Worm (Caenorhabditis elegans) whole organism, early embryonic: ENCODE measurements around the gene pgph-3.

Source experiments
- B0310.2 ChIP-seq: sonication (generic microtip); optimal IDR thresholded peaks from 2 replicates; lab custom pipeline; 2016; ENCODE audit warnings: mild to moderate bottlenecking, missing genetic modification characterization, missing compliant biosample characterization
- F13C5.2 ChIP-seq: sonication (generic microtip); optimal IDR thresholded peaks from 2 replicates; lab custom pipeline; 2017; ENCODE audit warnings: mild to moderate bottlenecking, missing genetic modification characterization, inconsistent platforms, missing compliant biosample characterization
- aly-1 ChIP-seq: sonication (generic microtip); optimal IDR thresholded peaks from 2 replicates; lab custom pipeline; 2016; ENCODE audit warnings: missing genetic modification characterization, missing compliant biosample characterization
- ama-1 ChIP-seq: fragments of 150-350 bp; optimal IDR thresholded peaks from 2 replicates; lab custom pipeline; 2014
- ceh-13 ChIP-seq: fragments of 200-800 bp; sonication (Bioruptor generic); optimal IDR thresholded peaks from 2 replicates; lab custom pipeline; 2018; ENCODE audit warnings: mild to moderate bottlenecking, missing genetic modification characterization, missing compliant biosample characterization
- ceh-36 ChIP-seq: sonication (generic microtip); optimal IDR thresholded peaks from 2 replicates; lab custom pipeline; 2016; ENCODE audit warnings: missing genetic modification characterization, inconsistent platforms, missing compliant biosample characterization
- ets-7 ChIP-seq: sonication (generic microtip); optimal IDR thresholded peaks from 2 replicates; lab custom pipeline; 2016; ENCODE audit warnings: missing genotype, missing genetic modification characterization, missing compliant biosample characterization
- flt-1 ChIP-seq: fragments of 200-800 bp; sonication (Bioruptor generic); IDR thresholded peaks from 2 replicates; pipeline ENCODE4 v1.3.6; 2022; ENCODE audit warnings: missing genetic modification characterization, missing compliant biosample characterization
- hmbx-1 ChIP-seq: sonication (generic microtip); optimal IDR thresholded peaks from 2 replicates; lab custom pipeline; 2016; ENCODE audit warnings: mild to moderate bottlenecking, missing genetic modification characterization, missing compliant biosample characterization
- hmg-4 ChIP-seq: fragments of 200-800 bp; sonication (Bioruptor generic); optimal IDR thresholded peaks from 2 replicates; lab custom pipeline; 2018; ENCODE audit warnings: mild to moderate bottlenecking, missing genetic modification characterization, missing compliant biosample characterization
- hnd-1 ChIP-seq: sonication (generic microtip); optimal IDR thresholded peaks from 2 replicates; lab custom pipeline; 2016; ENCODE audit warnings: missing genetic modification characterization, missing compliant biosample characterization
- pes-1 ChIP-seq: fragments of 200-800 bp; sonication (Bioruptor generic); IDR thresholded peaks from 2 replicates; pipeline ENCODE4 v1.3.6; 2022; ENCODE audit warnings: missing genetic modification reagents, missing genetic modification characterization, missing compliant biosample characterization
- scrt-1 ChIP-seq: fragments of 200-800 bp; sonication (Bioruptor generic); IDR thresholded peaks from 2 replicates; pipeline ENCODE4 v1.3.6; 2022; ENCODE audit warnings: missing genetic modification characterization, missing compliant biosample characterization
- sea-1 ChIP-seq: fragments of 200-800 bp; sonication (Bioruptor generic); conservative IDR thresholded peaks from 2 replicates; pipeline ENCODE4 v1.3.6; 2022; ENCODE audit warnings: missing genetic modification characterization, missing compliant biosample characterization
- tbx-11 ChIP-seq: fragments of 200-800 bp; sonication (Bioruptor generic); IDR thresholded peaks from 2 replicates; pipeline ENCODE4 v1.3.6; 2022; ENCODE audit warnings: missing genetic modification characterization, missing compliant biosample characterization
- tbx-37 ChIP-seq: fragments of 200-800 bp; sonication (Bioruptor generic); conservative IDR thresholded peaks from 2 replicates; pipeline ENCODE4 v1.3.6; 2022; ENCODE audit warnings: missing genetic modification reagents, missing genetic modification characterization, missing compliant biosample characterization
- tra-4 ChIP-seq: sonication (generic microtip); optimal IDR thresholded peaks from 2 replicates; lab custom pipeline; 2017; ENCODE audit warnings: missing genetic modification characterization, missing compliant biosample characterization

The pgph-3 gene

ce11 chrV:5763787-5764186 lies at the start of gene pgph-3:
pgph-3 (minus strand) TSS chrV:5763846.
- TF ChIP-seq sea-1 (GFP tag; lab: Robert Waterston, UW) (no peak), tbx-11 (GFP tag; lab: Robert Waterston, UW) (no peak), tra-4 (no peak), B0310.2 (tag; lab: Kevin White, UChicago) (no peak), F13C5.2 (tag; lab: Kevin White, UChicago) (no peak), scrt-1 (no peak), hnd-1 (no peak), ceh-13 (GFP tag; lab: Kevin White, UChicago) (no peak), hmg-4 (GFP tag; lab: Kevin White, UChicago) (no peak), aly-1 (tag; lab: Kevin White, UChicago) (no peak), ets-7 (tag; lab: Kevin White, UChicago) (no peak), ceh-36 (tag; lab: Kevin White, UChicago) (no peak), ama-1 (lab: Kevin White, UChicago) (no peak), hmbx-1 (no peak), pes-1 (GFP tag; lab: Robert Waterston, UW) (no peak), flt-1 (GFP tag; lab: Robert Waterston, UW) (no peak), tbx-37 (no peak)

ce11 chrV:5813060-5813659 lies 49.5 kb upstream of the pgph-3 start, which contains the start of gene ZC250.4:
ZC250.4 (minus strand) TSS chrV:5813137.
- TF ChIP-seq tra-4 (no peak), hnd-1 (no peak), hmg-4 (GFP tag; lab: Kevin White, UChicago) (no peak)

- TF ChIP-seq flt-1 (GFP tag; lab: Robert Waterston, UW) (no peak), scrt-1 (no peak), ama-1 (lab: Kevin White, UChicago) (no peak), hmbx-1 (no peak), ceh-36 (tag; lab: Kevin White, UChicago) (no peak), aly-1 (tag; lab: Kevin White, UChicago) (no peak), hnd-1 (no peak), F13C5.2 (tag; lab: Kevin White, UChicago) (no peak), ets-7 (tag; lab: Kevin White, UChicago) (no peak), sea-1 (GFP tag; lab: Robert Waterston, UW) (no peak), tbx-37 (no peak), tbx-11 (GFP tag; lab: Robert Waterston, UW) (no peak), pes-1 (GFP tag; lab: Robert Waterston, UW) (no peak), tra-4 (no peak), hmg-4 (GFP tag; lab: Kevin White, UChicago) (no peak), ceh-13 (GFP tag; lab: Kevin White, UChicago) (no peak), B0310.2 (tag; lab: Kevin White, UChicago) (no peak)
Measured at ce11 chrV:5805467-5805866, 41.8 kb upstream of the pgph-3 start, which contains the start of gene ZC250.5. ZC250.5 (plus strand) TSS chrV:5805767.

ce11 chrV:5799373-5799772 lies 35.7 kb upstream of the pgph-3 start, which contains the start of gene cyn-17:
cyn-17 (plus strand) TSS chrV:5799673.
- TF ChIP-seq ceh-13 (GFP tag; lab: Kevin White, UChicago): no peak

ce11 chrV:5798132-5798531 lies 34.5 kb upstream of the pgph-3 start, which contains the start of gene nstp-3:
nstp-3 (minus strand) TSS chrV:5798232.
- TF ChIP-seq tbx-11 (GFP tag; lab: Robert Waterston, UW) (no peak), hnd-1 (no peak)

- TF ChIP-seq ceh-36 (tag; lab: Kevin White, UChicago) (no peak), aly-1 (tag; lab: Kevin White, UChicago) (no peak), pes-1 (GFP tag; lab: Robert Waterston, UW) (no peak), hnd-1 (no peak), scrt-1 (no peak), hmg-4 (GFP tag; lab: Kevin White, UChicago) (no peak), hmbx-1 (no peak), sea-1 (GFP tag; lab: Robert Waterston, UW) (no peak), F13C5.2 (tag; lab: Kevin White, UChicago) (no peak), ama-1 (lab: Kevin White, UChicago) (no peak), flt-1 (GFP tag; lab: Robert Waterston, UW) (no peak), tra-4 (no peak), ets-7 (tag; lab: Kevin White, UChicago) (no peak), ceh-13 (GFP tag; lab: Kevin White, UChicago) (no peak)
Measured at ce11 chrV:5792031-5792430, 28.4 kb upstream of the pgph-3 start, which contains the start of gene ZC250.2. ZC250.2 (plus strand) TSS chrV:5792331.

- TF ChIP-seq hmg-4 (GFP tag; lab: Kevin White, UChicago) (peak; percentile 67), ets-7 (tag; lab: Kevin White, UChicago) (no peak), ceh-13 (GFP tag; lab: Kevin White, UChicago) (no peak), hmbx-1 (no peak), pes-1 (GFP tag; lab: Robert Waterston, UW) (no peak; the same call in 1 of the 2 replicates), aly-1 (tag; lab: Kevin White, UChicago) (no peak), tbx-37 (0 out of 2 replicates have a peak, but pooled peaks have one; percentile 15), B0310.2 (tag; lab: Kevin White, UChicago) (no peak), F13C5.2 (tag; lab: Kevin White, UChicago) (peak; percentile 64), tbx-11 (GFP tag; lab: Robert Waterston, UW) (no peak), hnd-1 (no peak), tra-4 (no peak), scrt-1 (no peak), ceh-36 (tag; lab: Kevin White, UChicago) (no peak), flt-1 (GFP tag; lab: Robert Waterston, UW) (peak; percentile 66), ama-1 (lab: Kevin White, UChicago) (no peak), sea-1 (GFP tag; lab: Robert Waterston, UW) (no peak)
Measured at ce11 chrV:5790497-5791280, 27.0 kb upstream of the pgph-3 start, which contains the start of the genes nhr-142 and F44E7.9. nhr-142 (minus strand) TSS chrV:5790553. F44E7.9 (plus strand) TSS chrV:5791230.
